Worm (Caenorhabditis elegans) whole organism, late embryonic: ENCODE data around the gene C53B4.3.

Experiments
- C08G9.2 ChIP-seq: sonication (generic microtip); optimal IDR thresholded peaks from 2 replicates; lab custom pipeline; 2016; ENCODE audit warnings: mild to moderate bottlenecking, missing genetic modification characterization, moderate library complexity, missing compliant biosample characterization
- ama-1 ChIP-seq: fragments of 150-350 bp; optimal IDR thresholded peaks from 2 replicates; lab custom pipeline; 2014
- ceh-19 ChIP-seq: fragments of 200-800 bp; sonication (Bioruptor generic); optimal IDR thresholded peaks from 2 replicates; lab custom pipeline; 2018; ENCODE audit warnings: mild to moderate bottlenecking, missing genetic modification characterization, missing compliant biosample characterization
- ceh-24 ChIP-seq: sonication (generic microtip); optimal IDR thresholded peaks from 2 replicates; lab custom pipeline; 2016; ENCODE audit warnings: mild to moderate bottlenecking, missing genetic modification characterization, missing compliant biosample characterization
- dve-1 ChIP-seq: sonication (generic microtip); optimal IDR thresholded peaks from 2 replicates; lab custom pipeline; 2017; ENCODE audit warnings: antibody characterized with exemption, mild to moderate bottlenecking, missing genetic modification characterization, missing compliant biosample characterization
- elt-2 ChIP-seq: sonication (generic microtip); optimal IDR thresholded peaks from 2 replicates; lab custom pipeline; 2016; ENCODE audit warnings: missing genetic modification reagents, missing genetic modification characterization, missing compliant biosample characterization
- fkh-10 ChIP-seq: fragments of 150-350 bp; optimal IDR thresholded peaks from 2 replicates; lab custom pipeline; 2014; ENCODE audit warnings: missing biosample characterization, missing genetic modification reagents, missing genetic modification characterization
- nfya-1 ChIP-seq: sonication (generic microtip); optimal IDR thresholded peaks from 2 replicates; lab custom pipeline; 2017; ENCODE audit warnings: missing genetic modification characterization, mild to moderate bottlenecking, missing compliant biosample characterization, antibody characterized with exemption, moderate library complexity
- npax-4 ChIP-seq: sonication (generic microtip); optimal IDR thresholded peaks from 2 replicates; lab custom pipeline; 2016; ENCODE audit warnings: missing genetic modification characterization, missing compliant biosample characterization
- odd-2 ChIP-seq: sonication (generic microtip); optimal IDR thresholded peaks from 2 replicates; lab custom pipeline; 2017; ENCODE audit warnings: antibody characterized with exemption, mild to moderate bottlenecking, missing genetic modification characterization, missing compliant biosample characterization
- pat-9 ChIP-seq: fragments of 200-800 bp; sonication (Bioruptor generic); optimal IDR thresholded peaks from 2 replicates; lab custom pipeline; 2018; ENCODE audit warnings: mild to moderate bottlenecking, missing genetic modification characterization, moderate library complexity, missing compliant biosample characterization
- pha-4 ChIP-seq: fragments of 150-350 bp; optimal IDR thresholded peaks from 2 replicates; lab custom pipeline; 2018; ENCODE audit warnings: missing biosample characterization, missing genetic modification reagents, missing genetic modification characterization

ce11 chrIV:9001184-9001583 lies 27.7 kb upstream of the C53B4.3 start:
- no peak for TF ChIP-seq C08G9.2
- TF ChIP-seq ceh-24 (tag; lab: Kevin White, UChicago): no peak
- TF ChIP-seq elt-2 (tag; lab: Kevin White, UChicago): no peak
- no peak for TF ChIP-seq pha-4 (tag; lab: Kevin White, UChicago)
- no peak for TF ChIP-seq npax-4 (tag; lab: Kevin White, UChicago)
- no peak for TF ChIP-seq ama-1 (lab: Kevin White, UChicago)
- no peak for TF ChIP-seq nfya-1
- TF ChIP-seq odd-2: no peak
- no peak for TF ChIP-seq pat-9
- TF ChIP-seq fkh-10 (GFP tag; lab: Kevin White, UChicago): no peak
- TF ChIP-seq dve-1 (tag; lab: Kevin White, UChicago): no peak
- TF ChIP-seq ceh-19 (GFP tag; lab: Kevin White, UChicago): no peak
